Fruit fly (Drosophila melanogaster) Kc167 (cell line): Measurements from ENCODE around the gene dl.

ENCODE experiments used
- psq ChIP-seq: fragments of >200 bp; optimal IDR thresholded peaks from 2 replicates; lab custom pipeline; 2017; ENCODE audit warnings: missing external identifiers
- ttk ChIP-seq: sonication (Bioruptor generic); optimal IDR thresholded peaks from 2 replicates; lab custom pipeline; 2017; ENCODE audit warnings: missing external identifiers

- TF ChIP-seq psq (lab: Kevin White, UChicago) (no peak), ttk (lab: Kevin White, UChicago) (no peak)
Measured at dm6 chr2L:17422089-17422488, 28.1 kb downstream of the dl start.
